Fruit fly (Drosophila melanogaster) whole organism, embryonic: ENCODE measurements around the gene CG3224.

Experiments
- Atf-2 ChIP-seq: fragments of 200-800 bp; sonication (Bioruptor generic); optimal IDR thresholded peaks from 2 replicates; lab custom pipeline; 2016; ENCODE audit warnings: missing biosample characterization, missing genetic modification characterization
- Blimp-1 ChIP-seq: fragments of 200-800 bp; sonication (Bioruptor generic); optimal IDR thresholded peaks from 3 replicates; lab custom pipeline; 2018; ENCODE audit warnings: missing biosample characterization, missing genetic modification characterization, mild to moderate bottlenecking, moderate library complexity, missing genetic modification reagents
- CG10462 ChIP-seq: fragments of 200-800 bp; sonication (Bioruptor generic); optimal IDR thresholded peaks from 2 replicates; lab custom pipeline; 2016; ENCODE audit warnings: missing biosample characterization, missing genetic modification characterization
- CG11085 ChIP-seq: fragments of 200-800 bp; sonication (Bioruptor generic); IDR thresholded peaks from 2 replicates; pipeline ENCODE4 v1.3.6; 2022; ENCODE audit warnings: missing biosample characterization, missing genetic modification characterization
- CG11247 ChIP-seq: fragments of 200-800 bp; sonication (Bioruptor generic); IDR thresholded peaks from 2 replicates; pipeline ENCODE4 v1.3.6; 2022; ENCODE audit warnings: missing biosample characterization, missing genetic modification characterization
- CG11398 ChIP-seq: fragments of 200-800 bp; sonication (Bioruptor generic); optimal IDR thresholded peaks from 2 replicates; lab custom pipeline; 2016; ENCODE audit warnings: missing biosample characterization, missing genetic modification characterization
- CG11560 ChIP-seq: fragments of 200-800 bp; sonication (Bioruptor generic); IDR thresholded peaks from 3 replicates; pipeline ENCODE4 v1.3.6; 2022; ENCODE audit warnings: missing biosample characterization, missing genetic modification characterization
- CG14667 ChIP-seq: fragments of 200-800 bp; sonication (Bioruptor generic); IDR thresholded peaks from 2 replicates; pipeline ENCODE4 v1.3.6; 2022; ENCODE audit warnings: missing biosample characterization, missing genetic modification characterization
- CG14965 ChIP-seq: fragments of 200-800 bp; sonication (Bioruptor generic); optimal IDR thresholded peaks from 2 replicates; lab custom pipeline; 2016; ENCODE audit warnings: missing biosample characterization, missing genetic modification characterization, borderline replicate concordance
- CG16779 ChIP-seq: fragments of 200-800 bp; sonication (Bioruptor generic); IDR thresholded peaks from 2 replicates; pipeline ENCODE4 v1.3.6; 2022; ENCODE audit warnings: missing biosample characterization, missing genetic modification characterization
- CG17568 ChIP-seq: fragments of 200-800 bp; sonication (Bioruptor generic); optimal IDR thresholded peaks from 2 replicates; lab custom pipeline; 2018; ENCODE audit warnings: missing biosample characterization, mild to moderate bottlenecking, missing genetic modification characterization, moderate library complexity
- CG18619 ChIP-seq: fragments of 200-800 bp; sonication (Bioruptor generic); optimal IDR thresholded peaks from 3 replicates; lab custom pipeline; 2017; ENCODE audit warnings: missing biosample characterization, mild to moderate bottlenecking, missing genetic modification characterization
- CG2202 ChIP-seq: fragments of 200-800 bp; sonication (Bioruptor generic); optimal IDR thresholded peaks from 2 replicates; lab custom pipeline; 2018; ENCODE audit warnings: missing biosample characterization, mild to moderate bottlenecking, missing genetic modification characterization
- CG31441 ChIP-seq: fragments of 200-800 bp; sonication (Bioruptor generic); IDR thresholded peaks from 2 replicates; pipeline ENCODE4 v1.3.6; 2022; ENCODE audit warnings: missing biosample characterization, missing genetic modification characterization
- CG3838 ChIP-seq: fragments of 200-800 bp; sonication (Bioruptor generic); optimal IDR thresholded peaks from 3 replicates; lab custom pipeline; 2016; ENCODE audit warnings: missing biosample characterization, missing genetic modification characterization
- CG42726 ChIP-seq: fragments of 200-800 bp; sonication (Bioruptor generic); IDR thresholded peaks from 2 replicates; pipeline ENCODE4 v1.3.6; 2022; ENCODE audit warnings: missing biosample characterization, missing genetic modification characterization; ENCODE audit not compliant: partially characterized antibody
- CG4730 ChIP-seq: fragments of 200-800 bp; sonication (Bioruptor generic); IDR thresholded peaks from 2 replicates; pipeline ENCODE4 v1.3.6; 2022; ENCODE audit warnings: missing biosample characterization, missing genetic modification characterization
- CG5180 ChIP-seq: fragments of 200-800 bp; sonication (Bioruptor generic); optimal IDR thresholded peaks from 3 replicates; lab custom pipeline; 2017; ENCODE audit warnings: missing biosample characterization, missing genetic modification characterization, mild to moderate bottlenecking, moderate library complexity, missing genetic modification reagents
- CG6254 ChIP-seq: fragments of 200-800 bp; sonication (Bioruptor generic); optimal IDR thresholded peaks from 3 replicates; lab custom pipeline; 2017; ENCODE audit warnings: mild to moderate bottlenecking, missing biosample characterization, missing genetic modification reagents, missing genetic modification characterization
- CG6854 ChIP-seq: fragments of 200-800 bp; sonication (Bioruptor generic); optimal IDR thresholded peaks from 3 replicates; lab custom pipeline; 2017; ENCODE audit warnings: missing biosample characterization, mild to moderate bottlenecking, missing genetic modification characterization
- CG9609 ChIP-seq: fragments of 200-800 bp; sonication (Bioruptor generic); optimal IDR thresholded peaks from 3 replicates; lab custom pipeline; 2016; ENCODE audit warnings: missing biosample characterization, missing genetic modification characterization
- CG9727 ChIP-seq: fragments of 200-800 bp; sonication (Bioruptor generic); optimal IDR thresholded peaks from 3 replicates; lab custom pipeline; 2017; ENCODE audit warnings: missing biosample characterization, mild to moderate bottlenecking, missing genetic modification characterization
- CG9817 ChIP-seq: fragments of 200-800 bp; sonication (Bioruptor generic); optimal IDR thresholded peaks from 2 replicates; lab custom pipeline; 2018; ENCODE audit warnings: missing biosample characterization, mild to moderate bottlenecking, missing genetic modification characterization, moderate library complexity
- Chrac-16 ChIP-seq: fragments of 200-800 bp; sonication (Bioruptor generic); optimal IDR thresholded peaks from 3 replicates; lab custom pipeline; 2016; ENCODE audit warnings: missing biosample characterization, missing genetic modification characterization
- Ets65A ChIP-seq: fragments of 200-800 bp; sonication (Bioruptor generic); peaks from one replicate; lab custom pipeline; 2016; ENCODE audit warnings: missing biosample characterization, missing genetic modification characterization
- Fer1 ChIP-seq: fragments of 200-800 bp; sonication (Bioruptor generic); optimal IDR thresholded peaks from 2 replicates; lab custom pipeline; 2017; ENCODE audit warnings: missing biosample characterization, mild to moderate bottlenecking, missing genetic modification characterization
- H15 ChIP-seq: fragments of 200-800 bp; sonication (Bioruptor generic); IDR thresholded peaks from 3 replicates; pipeline ENCODE4 v1.3.6; 2022; ENCODE audit warnings: missing biosample characterization, missing genetic modification characterization
- Hmr ChIP-seq: fragments of 200-800 bp; sonication (Bioruptor generic); optimal IDR thresholded peaks from 3 replicates; lab custom pipeline; 2017; ENCODE audit warnings: mild to moderate bottlenecking, missing biosample characterization, missing genetic modification reagents, missing genetic modification characterization
- Hr51 ChIP-seq, 2 experiments: fragments of 200-800 bp; sonication (Bioruptor generic); optimal IDR thresholded peaks; 2 replicates in 1 of 2; 3 replicates in 1 of 2; lab custom pipeline; 2016 to 2018; ENCODE audit warnings: missing biosample characterization in 2 of 2, missing genetic modification characterization in 2 of 2, mild to moderate bottlenecking in 1 of 2, moderate library complexity in 1 of 2
- Mes4 ChIP-seq: fragments of 200-800 bp; sonication (Bioruptor generic); optimal IDR thresholded peaks from 2 replicates; lab custom pipeline; 2016; ENCODE audit warnings: missing biosample characterization, missing genetic modification characterization
- Nf-YB ChIP-seq: fragments of 200-800 bp; sonication (Bioruptor generic); optimal IDR thresholded peaks from 3 replicates; lab custom pipeline; 2019; ENCODE audit warnings: missing biosample characterization, mild to moderate bottlenecking, missing genetic modification characterization, moderate library complexity
- Opbp ChIP-seq: fragments of 200-800 bp; sonication (Bioruptor generic); IDR thresholded peaks from 3 replicates; pipeline ENCODE4 v1.3.6; 2022; ENCODE audit warnings: missing biosample characterization, missing genetic modification characterization; ENCODE audit not compliant: partially characterized antibody
- PHDP ChIP-seq: fragments of 200-800 bp; sonication (Bioruptor generic); optimal IDR thresholded peaks from 3 replicates; lab custom pipeline; 2018; ENCODE audit warnings: missing biosample characterization, mild to moderate bottlenecking, missing genetic modification characterization, moderate library complexity
- Poxn ChIP-seq: fragments of 200-800 bp; sonication (Bioruptor generic); IDR thresholded peaks from 2 replicates; pipeline ENCODE4 v1.3.6; 2022; ENCODE audit warnings: missing biosample characterization, missing genetic modification characterization
- Side ChIP-seq: fragments of 200-800 bp; sonication (Bioruptor generic); optimal IDR thresholded peaks from 2 replicates; lab custom pipeline; 2016; ENCODE audit warnings: missing biosample characterization, missing genetic modification characterization
- Stat92E ChIP-seq, 3 experiments: fragments of >200 bp in 2 of 3; fragments of 200-800 bp in 1 of 3; sonication (Bioruptor generic) in 1 of 3; optimal IDR thresholded peaks; 2 replicates each; lab custom pipeline; 2017 to 2019; ENCODE audit warnings: missing biosample characterization in 3 of 3, missing genetic modification characterization in 3 of 3, mild to moderate bottlenecking in 1 of 3, moderate library complexity in 1 of 3
- TFAM ChIP-seq: fragments of 200-800 bp; sonication (Bioruptor generic); optimal IDR thresholded peaks from 2 replicates; lab custom pipeline; 2017; ENCODE audit warnings: missing biosample characterization, missing genetic modification characterization, inconsistent platforms
- Usf ChIP-seq: fragments of 200-800 bp; sonication (Bioruptor generic); optimal IDR thresholded peaks from 2 replicates; lab custom pipeline; 2017; ENCODE audit warnings: missing genotype, missing biosample characterization, missing genetic modification characterization
- Vsx1 ChIP-seq: fragments of 200-800 bp; sonication (Bioruptor generic); optimal IDR thresholded peaks from 2 replicates; lab custom pipeline; 2017; ENCODE audit warnings: missing biosample characterization, mild to moderate bottlenecking, missing genetic modification characterization, missing genetic modification reagents
- aop ChIP-seq: fragments of 200-800 bp; sonication (Bioruptor generic); IDR thresholded peaks from 2 replicates; pipeline ENCODE4 v1.3.6; 2022; ENCODE audit warnings: missing biosample characterization, missing genetic modification characterization
- ara ChIP-seq: fragments of 200-800 bp; sonication (Bioruptor generic); IDR thresholded peaks from 2 replicates; pipeline ENCODE4 v1.3.6; 2022; ENCODE audit warnings: missing biosample characterization, missing genetic modification characterization
- bab2 ChIP-seq: fragments of 200-800 bp; sonication (Bioruptor generic); optimal IDR thresholded peaks from 2 replicates; lab custom pipeline; 2016; ENCODE audit warnings: missing biosample characterization, missing genetic modification characterization
- bbx ChIP-seq: fragments of 200-800 bp; sonication (Bioruptor generic); IDR thresholded peaks from 2 replicates; pipeline ENCODE4 v1.3.6; 2022; ENCODE audit warnings: missing biosample characterization, missing genetic modification characterization; ENCODE audit not compliant: partially characterized antibody
- crp ChIP-seq, 2 experiments: fragments of 200-800 bp; sonication (Bioruptor generic); optimal IDR thresholded peaks; 2 replicates in 1 of 2; 3 replicates in 1 of 2; lab custom pipeline; 2017; ENCODE audit warnings: missing biosample characterization in 2 of 2, missing genetic modification characterization in 2 of 2, mild to moderate bottlenecking in 1 of 2, moderate library complexity in 1 of 2
- exex ChIP-seq: fragments of 200-800 bp; sonication (Bioruptor generic); optimal IDR thresholded peaks from 4 replicates; lab custom pipeline; 2018; ENCODE audit warnings: missing biosample characterization, mild to moderate bottlenecking, missing genetic modification characterization, moderate library complexity
- fd102C ChIP-seq: fragments of 200-800 bp; sonication (Bioruptor generic); optimal IDR thresholded peaks from 2 replicates; lab custom pipeline; 2018; ENCODE audit warnings: missing biosample characterization, mild to moderate bottlenecking, missing genetic modification characterization, moderate library complexity
- fu2 ChIP-seq: fragments of 200-800 bp; sonication (Bioruptor generic); optimal IDR thresholded peaks from 2 replicates; lab custom pipeline; 2016; ENCODE audit warnings: missing biosample characterization, missing genetic modification characterization
- kah ChIP-seq: fragments of 200-800 bp; sonication (Bioruptor generic); optimal IDR thresholded peaks from 2 replicates; lab custom pipeline; 2018; ENCODE audit warnings: missing biosample characterization, mild to moderate bottlenecking, missing genetic modification characterization
- sug ChIP-seq: fragments of 200-800 bp; optimal IDR thresholded peaks from 2 replicates; lab custom pipeline; 2019; ENCODE audit warnings: missing biosample characterization, mild to moderate bottlenecking, missing genetic modification characterization, moderate library complexity
- tap ChIP-seq: fragments of 200-800 bp; optimal IDR thresholded peaks from 3 replicates; lab custom pipeline; 2019; ENCODE audit warnings: missing biosample characterization, mild to moderate bottlenecking, missing genetic modification characterization, moderate library complexity
- trh ChIP-seq: fragments of 200-800 bp; sonication (Bioruptor generic); optimal IDR thresholded peaks from 2 replicates; lab custom pipeline; 2016; ENCODE audit warnings: missing biosample characterization, missing genetic modification characterization

Gene CG3224

dm6 chrX:6638123-6638522 is 23.1 kb downstream of the CG3224 start (continued):
- no peak for TF ChIP-seq kah (GFP tag; lab: Kevin White, UChicago)
- TF ChIP-seq CG42726, result no peak
- TF ChIP-seq CG18619, result no peak
- TF ChIP-seq CG5180 (GFP tag; lab: Kevin White, UChicago), result peak; percentile 51
- no peak for TF ChIP-seq CG4730 (GFP tag; lab: Robert Waterston, UW)
- TF ChIP-seq CG11560, result no peak
- no peak for TF ChIP-seq H15 (GFP tag; lab: Robert Waterston, UW)
- TF ChIP-seq exex (tag; lab: Kevin White, UChicago), result no peak
- TF ChIP-seq CG9727 (GFP tag; lab: Kevin White, UChicago), result no peak
- no peak for TF ChIP-seq CG14965 (GFP tag; lab: Kevin White, UChicago)
- no peak for TF ChIP-seq Stat92E (GFP tag; optimal IDR thresholded peaks at IDR 0.05; lab: Kevin White, UChicago)
- no peak for TF ChIP-seq CG16779 (GFP tag; lab: Robert Waterston, UW)
- TF ChIP-seq CG2202, result no peak
- TF ChIP-seq aop (GFP tag; lab: Robert Waterston, UW), result no peak
- TF ChIP-seq Atf-2 (GFP tag; lab: Kevin White, UChicago), result no peak
- no peak for TF ChIP-seq Blimp-1 (GFP tag; lab: Kevin White, UChicago)
- TF ChIP-seq Nf-YB (GFP tag; lab: Kevin White, UChicago), result no peak
- TF ChIP-seq CG9817 (tag; lab: Kevin White, UChicago), result no peak
- no peak for TF ChIP-seq Side (GFP tag; lab: Kevin White, UChicago)
- TF ChIP-seq sug, result no peak
- TF ChIP-seq Poxn, result no peak
- TF ChIP-seq tap (tag; lab: Kevin White, UChicago), result no peak
- no peak for TF ChIP-seq crp (GFP tag; optimal IDR thresholded peaks at IDR 0.05; lab: Kevin White, UChicago)
- TF ChIP-seq CG17568 (GFP tag; lab: Kevin White, UChicago), result no peak
- TF ChIP-seq Usf (GFP tag; lab: Kevin White, UChicago), result no peak
- no peak for TF ChIP-seq CG6854 (GFP tag; lab: Kevin White, UChicago)
- no peak for TF ChIP-seq fu2 (GFP tag; lab: Kevin White, UChicago)
- no peak for TF ChIP-seq CG3838 (GFP tag; lab: Kevin White, UChicago)
- TF ChIP-seq CG31441 (GFP tag; lab: Robert Waterston, UW), result no peak
- peak; percentile 17 for TF ChIP-seq PHDP (tag; lab: Kevin White, UChicago)
- TF ChIP-seq Mes4 (GFP tag; lab: Kevin White, UChicago), result no peak
- no peak for TF ChIP-seq TFAM (GFP tag; lab: Kevin White, UChicago)
- no peak for TF ChIP-seq Opbp
- peak; percentile 46 for TF ChIP-seq Fer1
- peak; percentile 38 for TF ChIP-seq Hmr
- peak; percentile 1 for TF ChIP-seq CG11398 (GFP tag; lab: Kevin White, UChicago)
- TF ChIP-seq bbx (GFP tag; lab: Robert Waterston, UW), result no peak
- no peak for TF ChIP-seq CG11247 (GFP tag; lab: Robert Waterston, UW)
- no peak for TF ChIP-seq Chrac-16 (GFP tag; lab: Kevin White, UChicago)
- TF ChIP-seq CG11085 (GFP tag; lab: Robert Waterston, UW), result no peak
- peak; percentile 9 for TF ChIP-seq Ets65A (GFP tag; lab: Kevin White, UChicago)
- no peak for TF ChIP-seq trh
- TF ChIP-seq CG10462 (GFP tag; lab: Kevin White, UChicago), result no peak
- no peak for TF ChIP-seq bab2 (GFP tag; lab: Kevin White, UChicago)
- TF ChIP-seq CG6254 (GFP tag; lab: Kevin White, UChicago), result no peak
- no peak for TF ChIP-seq ara (GFP tag; lab: Robert Waterston, UW)
- no peak for TF ChIP-seq CG9609 (GFP tag; lab: Kevin White, UChicago)
- TF ChIP-seq Hr51 (GFP tag; optimal IDR thresholded peaks at IDR 0.05; lab: Kevin White, UChicago), result peak in 1 of 2 experiments; percentile 9
- TF ChIP-seq fd102C (GFP tag; lab: Kevin White, UChicago), result no peak
- TF ChIP-seq CG14667, result no peak
- TF ChIP-seq Vsx1 (GFP tag; lab: Kevin White, UChicago), result peak; percentile 44
